Worm (Caenorhabditis elegans) whole organism, L2 larva: ENCODE results near the gene cdt-2.

Experiments used
- F13H6.1 ChIP-seq: sonication (generic microtip); optimal IDR thresholded peaks from 2 replicates; lab custom pipeline; 2016; ENCODE audit warnings: missing genetic modification characterization, missing compliant biosample characterization
- R02D3.7 ChIP-seq: fragments of 150-350 bp; optimal IDR thresholded peaks from 2 replicates; lab custom pipeline; 2014; ENCODE audit warnings: missing biosample characterization, missing genetic modification characterization
- aly-2 ChIP-seq: fragments of 150-350 bp; optimal IDR thresholded peaks from 2 replicates; lab custom pipeline; 2014; ENCODE audit warnings: missing biosample characterization, missing genetic modification characterization
- elt-1 ChIP-seq: fragments of 150-350 bp; optimal IDR thresholded peaks from 2 replicates; lab custom pipeline; 2014; ENCODE audit warnings: missing biosample characterization, missing genetic modification characterization
- elt-3 ChIP-seq: sonication (generic microtip); optimal IDR thresholded peaks from 2 replicates; lab custom pipeline; 2017; ENCODE audit warnings: missing biosample characterization, missing genetic modification characterization
- gmeb-1 ChIP-seq: fragments of 150-350 bp; optimal IDR thresholded peaks from 2 replicates; lab custom pipeline; 2014; ENCODE audit warnings: missing biosample characterization, missing genetic modification characterization
- nhr-12 ChIP-seq: fragments of 150-350 bp; optimal IDR thresholded peaks from 2 replicates; lab custom pipeline; 2014; ENCODE audit warnings: missing biosample characterization, missing genetic modification characterization
- nhr-23 ChIP-seq: fragments of 150-350 bp; optimal IDR thresholded peaks from 2 replicates; lab custom pipeline; 2014; ENCODE audit warnings: missing biosample characterization, missing genetic modification reagents, missing genetic modification characterization
- nhr-237 ChIP-seq: fragments of 150-350 bp; optimal IDR thresholded peaks from 2 replicates; lab custom pipeline; 2014; ENCODE audit warnings: missing biosample characterization, missing genetic modification characterization
- nhr-6 ChIP-seq: fragments of 150-350 bp; optimal IDR thresholded peaks from 2 replicates; lab custom pipeline; 2014; ENCODE audit warnings: missing biosample characterization, missing genetic modification characterization
- nhr-77 ChIP-seq: fragments of 150-350 bp; optimal IDR thresholded peaks from 2 replicates; lab custom pipeline; 2014; ENCODE audit warnings: missing biosample characterization, missing genetic modification characterization
- snpc-4 ChIP-seq: fragments of 150-350 bp; optimal IDR thresholded peaks from 2 replicates; lab custom pipeline; 2014; ENCODE audit warnings: missing biosample characterization, missing genetic modification characterization
- unc-39 ChIP-seq: fragments of 150-350 bp; optimal IDR thresholded peaks from 2 replicates; lab custom pipeline; 2014; ENCODE audit warnings: missing biosample characterization, missing genetic modification characterization

DNA sequence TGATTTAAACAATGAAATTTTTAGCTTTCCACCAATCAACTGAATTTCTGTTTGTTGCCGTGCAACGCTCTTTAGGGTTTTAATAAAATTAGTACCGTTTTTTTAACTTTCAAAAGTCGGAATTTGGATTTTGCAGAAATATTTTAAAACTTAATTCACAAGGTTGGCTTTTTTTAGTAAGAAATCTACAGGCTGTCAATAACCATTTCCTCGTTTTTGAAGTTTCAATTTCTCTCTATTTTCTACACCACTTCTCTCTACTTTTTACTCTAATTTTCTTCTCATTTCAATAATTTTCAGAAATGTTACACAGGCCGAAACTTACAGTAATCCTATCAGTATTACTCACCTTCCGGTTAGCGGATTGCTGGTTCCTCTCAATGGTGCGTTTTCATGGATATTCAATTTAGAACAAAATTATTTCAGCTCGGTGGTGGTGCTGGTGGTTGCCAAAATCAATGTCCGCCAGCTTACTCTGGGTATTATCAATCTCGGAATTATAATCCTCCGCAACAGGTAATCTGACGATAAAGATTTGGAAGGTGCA lies 12.6 kb downstream of the cdt-2 start, which contains the start of the genes grd-12 and F02D8.1:
- TF ChIP-seq nhr-237 (tag; lab: Kevin White, UChicago) (no peak), elt-1 (tag; lab: Kevin White, UChicago) (no peak), F13H6.1 (tag; lab: Kevin White, UChicago) (no peak), aly-2 (no peak), nhr-23 (tag; lab: Kevin White, UChicago) (no peak), nhr-6 (tag; lab: Kevin White, UChicago) (no peak), gmeb-1 (tag; lab: Kevin White, UChicago) (no peak), R02D3.7 (no peak), snpc-4 (no peak), nhr-12 (tag; lab: Kevin White, UChicago) (no peak), elt-3 (tag; lab: Kevin White, UChicago) (no peak), unc-39 (tag; lab: Kevin White, UChicago) (no peak), nhr-77 (tag; lab: Kevin White, UChicago) (no peak)
